Fruit fly (Drosophila melanogaster) whole organism, prepupa: ENCODE data around the gene CG33268.

ENCODE experiments used
- Blimp-1 ChIP-seq: fragments of 200-800 bp; sonication (Bioruptor generic); optimal IDR thresholded peaks from 3 replicates; lab custom pipeline; 2017; ENCODE audit warnings: missing biosample characterization, missing genetic modification characterization, mild to moderate bottlenecking, moderate library complexity, missing genetic modification reagents
- CG10631 ChIP-seq: fragments of 200-800 bp; sonication (Bioruptor generic); optimal IDR thresholded peaks from 2 replicates; lab custom pipeline; 2016; ENCODE audit warnings: missing biosample characterization, missing genetic modification characterization
- CG10669 ChIP-seq: fragments of 200-800 bp; sonication (Bioruptor generic); optimal IDR thresholded peaks from 3 replicates; lab custom pipeline; 2018; ENCODE audit warnings: missing biosample characterization, mild to moderate bottlenecking, missing genetic modification characterization, moderate library complexity
- CG11294 ChIP-seq: fragments of 200-800 bp; sonication (Bioruptor generic); IDR thresholded peaks from 2 replicates; pipeline ENCODE4 v1.3.6; 2022; ENCODE audit warnings: missing biosample characterization, missing genetic modification characterization
- CG15336 ChIP-seq: fragments of 200-800 bp; sonication (Bioruptor generic); IDR thresholded peaks from 2 replicates; pipeline ENCODE4 v1.3.6; 2022; ENCODE audit warnings: missing biosample characterization, missing genetic modification characterization
- CG1621 ChIP-seq: fragments of 200-800 bp; sonication (Bioruptor generic); optimal IDR thresholded peaks from 3 replicates; lab custom pipeline; 2018; ENCODE audit warnings: missing biosample characterization, mild to moderate bottlenecking, missing genetic modification characterization
- CG16779 ChIP-seq: fragments of 200-800 bp; sonication (Bioruptor generic); optimal IDR thresholded peaks from 3 replicates; lab custom pipeline; 2017; ENCODE audit warnings: missing biosample characterization, mild to moderate bottlenecking, missing genetic modification characterization
- CG3032 ChIP-seq: fragments of 200-800 bp; optimal IDR thresholded peaks from 2 replicates; lab custom pipeline; 2019; ENCODE audit warnings: missing biosample characterization, mild to moderate bottlenecking, missing genetic modification characterization, moderate library complexity
- CG32006 ChIP-seq: fragments of 200-800 bp; sonication (Bioruptor generic); optimal IDR thresholded peaks from 3 replicates; lab custom pipeline; 2017; ENCODE audit warnings: missing biosample characterization, mild to moderate bottlenecking, missing genetic modification characterization
- CG3919 ChIP-seq: fragments of 200-800 bp; sonication (Bioruptor generic); optimal IDR thresholded peaks from 3 replicates; lab custom pipeline; 2016; ENCODE audit warnings: missing biosample characterization, missing genetic modification characterization
- CG4318 ChIP-seq: fragments of 200-800 bp; sonication (Bioruptor generic); optimal IDR thresholded peaks from 3 replicates; lab custom pipeline; 2017; ENCODE audit warnings: missing biosample characterization, mild to moderate bottlenecking, missing genetic modification characterization
- CG6163 ChIP-seq: fragments of 200-800 bp; sonication (Bioruptor generic); IDR thresholded peaks from 3 replicates; pipeline ENCODE4 v1.3.6; 2022; ENCODE audit warnings: missing biosample characterization, missing genetic modification characterization
- CG6276 ChIP-seq: fragments of 200-800 bp; sonication (Bioruptor generic); optimal IDR thresholded peaks from 2 replicates; lab custom pipeline; 2017; ENCODE audit warnings: missing biosample characterization, mild to moderate bottlenecking, missing genetic modification characterization
- CG6792 ChIP-seq: fragments of 200-800 bp; sonication (Bioruptor generic); optimal IDR thresholded peaks from 3 replicates; lab custom pipeline; 2016; ENCODE audit warnings: missing biosample characterization, missing genetic modification characterization
- CG6854 ChIP-seq: fragments of 200-800 bp; sonication (Bioruptor generic); optimal IDR thresholded peaks from 2 replicates; lab custom pipeline; 2017; ENCODE audit warnings: missing biosample characterization, mild to moderate bottlenecking, missing genetic modification characterization
- CG7368 ChIP-seq: fragments of 200-800 bp; sonication (Bioruptor generic); optimal IDR thresholded peaks from 3 replicates; lab custom pipeline; 2016; ENCODE audit warnings: missing biosample characterization, missing genetic modification characterization
- CG8119 ChIP-seq: fragments of 200-800 bp; sonication (Bioruptor generic); IDR thresholded peaks from 3 replicates; pipeline ENCODE4 v1.3.6; 2022; ENCODE audit warnings: missing biosample characterization, missing genetic modification characterization
- CG8319 ChIP-seq: fragments of 200-800 bp; sonication (Bioruptor generic); optimal IDR thresholded peaks from 3 replicates; lab custom pipeline; 2016; ENCODE audit warnings: missing biosample characterization, missing genetic modification characterization
- CG8632 ChIP-seq: fragments of 200-800 bp; sonication (Bioruptor generic); optimal IDR thresholded peaks from 3 replicates; lab custom pipeline; 2016; ENCODE audit warnings: missing biosample characterization, missing genetic modification characterization
- Eip75B ChIP-seq: fragments of 200-800 bp; sonication (Bioruptor generic); optimal IDR thresholded peaks from 3 replicates; lab custom pipeline; 2016; ENCODE audit warnings: missing biosample characterization, missing genetic modification characterization
- Eip78C ChIP-seq: fragments of 200-800 bp; sonication (Bioruptor generic); peaks from one replicate; lab custom pipeline; 2016; ENCODE audit warnings: missing biosample characterization, missing genetic modification characterization
- Ets21C ChIP-seq: fragments of 200-800 bp; sonication (Bioruptor generic); optimal IDR thresholded peaks from 3 replicates; lab custom pipeline; 2016; ENCODE audit warnings: missing biosample characterization, missing genetic modification characterization
- Ets96B ChIP-seq: fragments of 200-800 bp; optimal IDR thresholded peaks from 2 replicates; lab custom pipeline; 2019; ENCODE audit warnings: missing biosample characterization, mild to moderate bottlenecking, missing genetic modification characterization, moderate library complexity
- Gug ChIP-seq: fragments of 200-800 bp; sonication (Bioruptor generic); IDR thresholded peaks from 2 replicates; pipeline ENCODE4 v1.3.6; 2022; ENCODE audit warnings: missing biosample characterization, missing genetic modification characterization
- Hr39 ChIP-seq: fragments of 200-800 bp; sonication (Bioruptor generic); optimal IDR thresholded peaks from 2 replicates; lab custom pipeline; 2016; ENCODE audit warnings: missing biosample characterization, missing genetic modification characterization
- Hr4 ChIP-seq: fragments of 200-800 bp; sonication (Bioruptor generic); optimal IDR thresholded peaks from 3 replicates; lab custom pipeline; 2016; ENCODE audit warnings: missing biosample characterization, missing genetic modification characterization
- Lpt ChIP-seq: fragments of 200-800 bp; sonication (Bioruptor generic); optimal IDR thresholded peaks from 3 replicates; lab custom pipeline; 2016; ENCODE audit warnings: missing biosample characterization, missing genetic modification characterization
- Met ChIP-seq: fragments of 200-800 bp; sonication (Bioruptor generic); optimal IDR thresholded peaks from 3 replicates; lab custom pipeline; 2016; ENCODE audit warnings: missing biosample characterization, missing genetic modification characterization
- OdsH ChIP-seq: fragments of 200-800 bp; sonication (Bioruptor generic); optimal IDR thresholded peaks from 3 replicates; lab custom pipeline; 2016; ENCODE audit warnings: missing biosample characterization, missing genetic modification characterization
- Sox102F ChIP-seq: fragments of 200-800 bp; sonication (Bioruptor generic); optimal IDR thresholded peaks from 2 replicates; lab custom pipeline; 2016; ENCODE audit warnings: missing biosample characterization, mild to moderate bottlenecking, missing genetic modification characterization
- acj6 ChIP-seq: fragments of 200-800 bp; sonication (Bioruptor generic); optimal IDR thresholded peaks from 3 replicates; lab custom pipeline; 2016; ENCODE audit warnings: missing biosample characterization, missing genetic modification characterization
- dac ChIP-seq: fragments of 200-800 bp; sonication (Bioruptor generic); optimal IDR thresholded peaks from 2 replicates; lab custom pipeline; 2017; ENCODE audit warnings: missing biosample characterization, mild to moderate bottlenecking, missing genetic modification characterization
- eg ChIP-seq: fragments of 200-800 bp; sonication (Bioruptor generic); IDR thresholded peaks from 3 replicates; pipeline ENCODE4 v1.3.6; 2022; ENCODE audit warnings: missing biosample characterization, missing genetic modification characterization
- esn ChIP-seq: fragments of 200-800 bp; sonication (Bioruptor generic); optimal IDR thresholded peaks from 2 replicates; lab custom pipeline; 2016; ENCODE audit warnings: missing biosample characterization, mild to moderate bottlenecking, missing genetic modification characterization, moderate library complexity
- fd59A ChIP-seq: fragments of 200-800 bp; sonication (Bioruptor generic); optimal IDR thresholded peaks from 2 replicates; lab custom pipeline; 2017; ENCODE audit warnings: missing biosample characterization, mild to moderate bottlenecking, missing genetic modification characterization, missing genetic modification reagents
- fd85E ChIP-seq: fragments of 200-800 bp; sonication (Bioruptor generic); optimal IDR thresholded peaks from 3 replicates; lab custom pipeline; 2016; ENCODE audit warnings: missing biosample characterization, missing genetic modification characterization
- lz ChIP-seq: fragments of 200-800 bp; sonication (Bioruptor generic); optimal IDR thresholded peaks from 3 replicates; lab custom pipeline; 2016; ENCODE audit warnings: missing biosample characterization, missing genetic modification characterization
- net ChIP-seq: fragments of 200-800 bp; sonication (Bioruptor generic); optimal IDR thresholded peaks from 3 replicates; lab custom pipeline; 2016; ENCODE audit warnings: missing biosample characterization, missing genetic modification characterization
- pdm3 ChIP-seq: fragments of 200-800 bp; sonication (Bioruptor generic); optimal IDR thresholded peaks from 3 replicates; lab custom pipeline; 2016; ENCODE audit warnings: missing biosample characterization, missing genetic modification characterization
- spab ChIP-seq: fragments of 200-800 bp; sonication (Bioruptor generic); optimal IDR thresholded peaks from 2 replicates; lab custom pipeline; 2017; ENCODE audit warnings: missing biosample characterization, mild to moderate bottlenecking, missing genetic modification characterization, missing genetic modification reagents
- ss ChIP-seq, 2 experiments: fragments of 200-800 bp; sonication (Bioruptor generic); optimal IDR thresholded peaks; 2 replicates in 1 of 2; 3 replicates in 1 of 2; lab custom pipeline; 2017 to 2018; ENCODE audit warnings: mild to moderate bottlenecking in 2 of 2, missing biosample characterization in 2 of 2, missing genetic modification characterization in 2 of 2, moderate library complexity in 1 of 2
- svp ChIP-seq: fragments of 200-800 bp; sonication (Bioruptor generic); peaks from one replicate; lab custom pipeline; 2016; ENCODE audit warnings: missing biosample characterization, missing genetic modification characterization
- vri ChIP-seq: fragments of 200-800 bp; sonication (Bioruptor generic); optimal IDR thresholded peaks from 3 replicates; lab custom pipeline; 2016; ENCODE audit warnings: missing biosample characterization, mild to moderate bottlenecking, missing genetic modification characterization

Gene CG33268

dm6 chr3L:11557209-11557608, 33.8 kb downstream of the CG33268 start (continued):
- no peak for TF ChIP-seq vri (GFP tag; lab: Kevin White, UChicago)
- TF ChIP-seq CG1621: peak; percentile 25
- TF ChIP-seq Sox102F (GFP tag; lab: Kevin White, UChicago): no peak
- peak; percentile 0 for TF ChIP-seq CG32006 (GFP tag; lab: Kevin White, UChicago)
- TF ChIP-seq fd85E (GFP tag; lab: Kevin White, UChicago): no peak
- TF ChIP-seq ss (GFP tag; optimal IDR thresholded peaks at IDR 0.05; lab: Kevin White, UChicago): peak; percentile 81 to 82
- no peak for TF ChIP-seq Hr39 (GFP tag; lab: Kevin White, UChicago)

- TF ChIP-seq pdm3 (GFP tag; lab: Kevin White, UChicago): peak; percentile 29
- peak; percentile 32 for TF ChIP-seq acj6 (GFP tag; lab: Kevin White, UChicago)
- peak; percentile 62 for TF ChIP-seq CG32006 (GFP tag; lab: Kevin White, UChicago)
- no peak for TF ChIP-seq CG6854 (GFP tag; lab: Kevin White, UChicago)
- peak; percentile 32; the same call in 2 of the 3 replicates for TF ChIP-seq CG8119 (GFP tag; lab: Robert Waterston, UW)
- no peak for TF ChIP-seq CG1621
- TF ChIP-seq CG6276 (GFP tag; lab: Kevin White, UChicago): no peak
- no peak for TF ChIP-seq net
- TF ChIP-seq CG4318 (GFP tag; lab: Kevin White, UChicago): peak; percentile 47
- no peak for TF ChIP-seq CG10631 (GFP tag; lab: Kevin White, UChicago)
- no peak for TF ChIP-seq CG16779 (tag; lab: Kevin White, UChicago)
- no peak for TF ChIP-seq Ets96B (tag; lab: Kevin White, UChicago)
- peak; percentile 31 for TF ChIP-seq Hr4 (GFP tag; lab: Kevin White, UChicago)
- peak; percentile 60 for TF ChIP-seq Eip78C (GFP tag; lab: Kevin White, UChicago)
- no peak for TF ChIP-seq ss (GFP tag; optimal IDR thresholded peaks at IDR 0.05; lab: Kevin White, UChicago)
- no peak for TF ChIP-seq lz (GFP tag; lab: Kevin White, UChicago)
- peak; percentile 55 for TF ChIP-seq CG15336 (GFP tag; lab: Robert Waterston, UW)
- peak; percentile 24 for TF ChIP-seq OdsH (GFP tag; lab: Kevin White, UChicago)
- TF ChIP-seq, all 60 proteins: peak for 9
Measured at dm6 chr3L:11556637-11557036, 34.4 kb downstream of the CG33268 start.

dm6 chr3L:11555662-11556460, 35.2 kb downstream of the CG33268 start:
- 0 out of 3 replicates have a peak, but pooled peaks have one; percentile 11 for TF ChIP-seq CG6163 (GFP tag; lab: Robert Waterston, UW)
- no peak; the same call in 1 of the 2 replicates for TF ChIP-seq CG11294
- peak; percentile 91 for TF ChIP-seq CG15336 (GFP tag; lab: Robert Waterston, UW)
- peak; percentile 49 for TF ChIP-seq CG3032 (tag; lab: Kevin White, UChicago)
- TF ChIP-seq Ets96B (tag; lab: Kevin White, UChicago): peak; percentile 64
- TF ChIP-seq fd59A: peak; percentile 27
- TF ChIP-seq Gug (GFP tag; lab: Robert Waterston, UW): no peak; the same call in none of the 2 replicates
- peak; percentile 68 for TF ChIP-seq Lpt
- no peak for TF ChIP-seq esn (GFP tag; lab: Kevin White, UChicago)
- TF ChIP-seq Eip78C (GFP tag; lab: Kevin White, UChicago): peak; percentile 88
- TF ChIP-seq CG6792 (GFP tag; lab: Kevin White, UChicago): no peak
- peak; percentile 81 for TF ChIP-seq CG32006 (GFP tag; lab: Kevin White, UChicago)
- TF ChIP-seq CG8119 (GFP tag; lab: Robert Waterston, UW): peak; percentile 92
- no peak for TF ChIP-seq Blimp-1 (GFP tag; lab: Kevin White, UChicago)
- TF ChIP-seq svp (GFP tag; lab: Kevin White, UChicago): no peak
- TF ChIP-seq Eip75B (GFP tag; lab: Kevin White, UChicago): peak; percentile 28
- peak; percentile 65 to 91 for TF ChIP-seq ss (GFP tag; optimal IDR thresholded peaks at IDR 0.05; lab: Kevin White, UChicago)
- TF ChIP-seq CG7368: peak; percentile 17
- peak; percentile 37 for TF ChIP-seq CG3919 (GFP tag; lab: Kevin White, UChicago)
- no peak for TF ChIP-seq Hr39 (GFP tag; lab: Kevin White, UChicago)
- TF ChIP-seq dac (GFP tag; lab: Kevin White, UChicago): no peak
- no peak for TF ChIP-seq CG8319 (GFP tag; lab: Kevin White, UChicago)
- TF ChIP-seq Sox102F (GFP tag; lab: Kevin White, UChicago): no peak
- no peak for TF ChIP-seq CG6854 (GFP tag; lab: Kevin White, UChicago)
- TF ChIP-seq Ets21C: no peak
- TF ChIP-seq CG8632 (GFP tag; lab: Kevin White, UChicago): peak; percentile 51
- TF ChIP-seq Hr4 (GFP tag; lab: Kevin White, UChicago): peak; percentile 80
- TF ChIP-seq eg (GFP tag; lab: Robert Waterston, UW): peak; percentile 82
- no peak for TF ChIP-seq fd85E (GFP tag; lab: Kevin White, UChicago)
- TF ChIP-seq CG10631 (GFP tag; lab: Kevin White, UChicago): peak; percentile 37
- peak; percentile 59 for TF ChIP-seq OdsH (GFP tag; lab: Kevin White, UChicago)
- TF ChIP-seq Met (GFP tag; lab: Kevin White, UChicago): no peak
- peak; percentile 48 for TF ChIP-seq spab (GFP tag; lab: Kevin White, UChicago)
- peak; percentile 53 for TF ChIP-seq CG10669 (GFP tag; lab: Kevin White, UChicago)
